Worm (Caenorhabditis elegans) whole organism, young adult: ENCODE data around the gene R74.2.

Experiments used
- B0336.3 ChIP-seq: fragments of 200-800 bp; sonication (Bioruptor generic); IDR thresholded peaks from 2 replicates; pipeline ENCODE4 v1.3.6; 2022; ENCODE audit warnings: missing genetic modification characterization, missing compliant biosample characterization
- C17E4.6 ChIP-seq: fragments of 200-800 bp; sonication (Bioruptor generic); IDR thresholded peaks from 2 replicates; pipeline ENCODE4 v1.3.6; 2022; ENCODE audit warnings: missing genetic modification reagents, missing genetic modification characterization, missing compliant biosample characterization
- D2030.7 ChIP-seq: fragments of 200-800 bp; sonication (Bioruptor generic); IDR thresholded peaks from 2 replicates; pipeline ENCODE4 v1.3.6; 2022; ENCODE audit warnings: missing genetic modification reagents, missing genetic modification characterization, missing compliant biosample characterization
- F22D6.2 ChIP-seq: sonication (generic microtip); optimal IDR thresholded peaks from 2 replicates; lab custom pipeline; 2016; ENCODE audit warnings: mild to moderate bottlenecking, missing genetic modification characterization, missing compliant biosample characterization
- F23B12.7 ChIP-seq: sonication (generic microtip); optimal IDR thresholded peaks from 2 replicates; lab custom pipeline; 2017; ENCODE audit warnings: missing genetic modification characterization, mild to moderate bottlenecking, missing compliant biosample characterization, antibody characterized with exemption, moderate library complexity; ENCODE audit not compliant: insufficient read depth
- F39B2.1 ChIP-seq: fragments of 200-800 bp; sonication (Bioruptor generic); IDR thresholded peaks from 2 replicates; pipeline ENCODE4 v1.3.6; 2022; ENCODE audit warnings: missing genetic modification reagents, missing genetic modification characterization, missing compliant biosample characterization
- T07F8.4 ChIP-seq: sonication (generic microtip); optimal IDR thresholded peaks from 2 replicates; lab custom pipeline; 2016; ENCODE audit warnings: mild to moderate bottlenecking, missing genetic modification characterization, moderate library complexity, missing compliant biosample characterization
- T26A5.8 ChIP-seq: sonication (generic microtip); optimal IDR thresholded peaks from 2 replicates; lab custom pipeline; 2016; ENCODE audit warnings: missing genetic modification characterization, missing compliant biosample characterization
- Y53F4B.3 ChIP-seq: fragments of 200-800 bp; sonication (Bioruptor generic); IDR thresholded peaks from 2 replicates; pipeline ENCODE4 v1.3.6; 2022; ENCODE audit warnings: missing genetic modification reagents, missing genetic modification characterization, missing compliant biosample characterization
- Y67H2A.10 ChIP-seq: fragments of 200-800 bp; sonication (Bioruptor generic); conservative IDR thresholded peaks from 2 replicates; pipeline ENCODE4 v1.3.6; 2022; ENCODE audit warnings: missing genetic modification reagents, missing genetic modification characterization, missing compliant biosample characterization
- Y95B8A.8 ChIP-seq: fragments of 200-800 bp; sonication (Bioruptor generic); IDR thresholded peaks from 2 replicates; pipeline ENCODE4 v1.3.6; 2022; ENCODE audit warnings: missing genetic modification reagents, missing genetic modification characterization, missing compliant biosample characterization
- ama-1 ChIP-seq, 3 experiments: fragments of 150-350 bp in 1 of 3; sonication (generic microtip) in 2 of 3; optimal IDR thresholded peaks; 2 replicates each; lab custom pipeline; 2014 to 2018; ENCODE audit warnings: missing biosample characterization in 2 of 3, missing genetic modification characterization in 2 of 3, missing genetic modification reagents in 2 of 3
- aptf-2 ChIP-seq: fragments of 200-800 bp; sonication (Bioruptor generic); conservative IDR thresholded peaks from 2 replicates; pipeline ENCODE4 v1.3.6; 2022; ENCODE audit warnings: missing genetic modification reagents, missing genetic modification characterization, missing compliant biosample characterization
- bed-1 ChIP-seq: fragments of 200-800 bp; sonication (Bioruptor generic); IDR thresholded peaks from 2 replicates; pipeline ENCODE4 v1.3.6; 2022; ENCODE audit warnings: missing genetic modification reagents, missing genetic modification characterization, missing compliant biosample characterization
- ceh-27 ChIP-seq: fragments of 200-800 bp; sonication (Bioruptor generic); optimal IDR thresholded peaks from 2 replicates; lab custom pipeline; 2018; ENCODE audit warnings: mild to moderate bottlenecking, missing genetic modification characterization, moderate library complexity, missing compliant biosample characterization
- die-1 ChIP-seq: sonication (generic microtip); optimal IDR thresholded peaks from 2 replicates; lab custom pipeline; 2016; ENCODE audit warnings: missing genotype, mild to moderate bottlenecking, missing genetic modification characterization, missing compliant biosample characterization
- dox-1 ChIP-seq: fragments of 200-800 bp; sonication (Bioruptor generic); IDR thresholded peaks from 2 replicates; pipeline ENCODE4 v1.3.6; 2022; ENCODE audit warnings: missing genetic modification reagents, missing genetic modification characterization, missing compliant biosample characterization
- dpl-1 ChIP-seq: fragments of 150-350 bp; optimal IDR thresholded peaks from 2 replicates; lab custom pipeline; 2014; ENCODE audit warnings: missing biosample characterization, missing genetic modification reagents, missing genetic modification characterization
- efl-1 ChIP-seq: fragments of 150-350 bp; optimal IDR thresholded peaks from 2 replicates; lab custom pipeline; 2014; ENCODE audit warnings: missing biosample characterization, missing genetic modification reagents, missing genetic modification characterization
- ekl-4 ChIP-seq: fragments of 200-800 bp; sonication (Bioruptor generic); IDR thresholded peaks from 2 replicates; pipeline ENCODE4 v1.3.6; 2022; ENCODE audit warnings: missing genetic modification reagents, missing genetic modification characterization, missing compliant biosample characterization
- hlh-26 ChIP-seq: fragments of 200-800 bp; sonication (Bioruptor generic); conservative IDR thresholded peaks from 2 replicates; pipeline ENCODE4 v1.3.6; 2022; ENCODE audit warnings: missing genetic modification reagents, missing genetic modification characterization, missing compliant biosample characterization
- hrde-1 ChIP-seq: sonication (generic microtip); optimal IDR thresholded peaks from 2 replicates; lab custom pipeline; 2016; ENCODE audit warnings: missing genetic modification characterization, mild to moderate bottlenecking, missing compliant biosample characterization, moderate library complexity, missing genotype, missing genetic modification reagents, borderline replicate concordance
- let-526 ChIP-seq: fragments of 200-800 bp; sonication (Bioruptor generic); IDR thresholded peaks from 2 replicates; pipeline ENCODE4 v1.3.6; 2022; ENCODE audit warnings: missing genetic modification reagents, missing genetic modification characterization, missing compliant biosample characterization
- lin-26 ChIP-seq: fragments of 200-800 bp; sonication (Bioruptor generic); IDR thresholded peaks from 2 replicates; pipeline ENCODE4 v1.3.6; 2022; ENCODE audit warnings: missing genetic modification reagents, missing genetic modification characterization, missing compliant biosample characterization
- lin-40 ChIP-seq: sonication (generic microtip); optimal IDR thresholded peaks from 2 replicates; lab custom pipeline; 2016; ENCODE audit warnings: missing genetic modification characterization, mild to moderate bottlenecking, missing compliant biosample characterization, missing genotype, missing genetic modification reagents
- madf-6 ChIP-seq: fragments of 200-800 bp; sonication (Bioruptor generic); IDR thresholded peaks from 2 replicates; pipeline ENCODE4 v1.3.6; 2022; ENCODE audit warnings: missing genetic modification reagents, missing genetic modification characterization, missing compliant biosample characterization
- madf-8 ChIP-seq: fragments of 200-800 bp; sonication (Bioruptor generic); conservative IDR thresholded peaks from 2 replicates; pipeline ENCODE4 v1.3.6; 2022; ENCODE audit warnings: missing genetic modification reagents, missing genetic modification characterization, missing compliant biosample characterization
- mcd-1 ChIP-seq: fragments of 200-800 bp; sonication (Bioruptor generic); IDR thresholded peaks from 2 replicates; pipeline ENCODE4 v1.3.6; 2022; ENCODE audit warnings: missing genetic modification reagents, missing genetic modification characterization, missing compliant biosample characterization
- nfya-1 ChIP-seq: sonication (generic microtip); optimal IDR thresholded peaks from 2 replicates; lab custom pipeline; 2017; ENCODE audit warnings: antibody characterized with exemption, missing compliant biosample characterization, missing genetic modification characterization, borderline replicate concordance; ENCODE audit not compliant: insufficient read depth
- nfyb-1 ChIP-seq: fragments of 200-800 bp; sonication (Bioruptor generic); IDR thresholded peaks from 2 replicates; pipeline ENCODE4 v1.3.6; 2022; ENCODE audit warnings: missing genetic modification reagents, missing genetic modification characterization, missing compliant biosample characterization
- nhr-120 ChIP-seq: fragments of 200-800 bp; sonication (Bioruptor generic); IDR thresholded peaks from 2 replicates; pipeline ENCODE4 v1.3.6; 2022; ENCODE audit warnings: missing genetic modification characterization, missing compliant biosample characterization
- nhr-27 ChIP-seq: fragments of 200-800 bp; sonication (Bioruptor generic); optimal IDR thresholded peaks from 2 replicates; lab custom pipeline; 2018; ENCODE audit warnings: mild to moderate bottlenecking, missing genetic modification characterization, moderate library complexity, missing compliant biosample characterization
- nhr-80 ChIP-seq: sonication (generic microtip); optimal IDR thresholded peaks from 2 replicates; lab custom pipeline; 2016; ENCODE audit warnings: missing genetic modification characterization, missing compliant biosample characterization
- nhr-90 ChIP-seq: sonication (generic microtip); optimal IDR thresholded peaks from 2 replicates; lab custom pipeline; 2016; ENCODE audit warnings: missing genotype, mild to moderate bottlenecking, missing genetic modification characterization, missing compliant biosample characterization
- rec-8 ChIP-seq, 2 experiments: sonication (generic microtip); optimal IDR thresholded peaks; 2 replicates each; lab custom pipeline; 2016; ENCODE audit warnings: mild to moderate bottlenecking in 2 of 2, missing genetic modification characterization in 2 of 2, missing genetic modification reagents in 2 of 2, missing genotype in 2 of 2, missing biosample characterization in 1 of 2, missing compliant biosample characterization in 1 of 2, moderate library complexity in 1 of 2
- repo-1 ChIP-seq: sonication (generic microtip); optimal IDR thresholded peaks from 2 replicates; lab custom pipeline; 2017; ENCODE audit warnings: mild to moderate bottlenecking, missing genetic modification characterization, missing compliant biosample characterization
- sdz-38 ChIP-seq: sonication (generic microtip); optimal IDR thresholded peaks from 2 replicates; lab custom pipeline; 2016; ENCODE audit warnings: missing genotype, missing genetic modification characterization, missing compliant biosample characterization
- somi-1 ChIP-seq: fragments of 200-800 bp; sonication (Bioruptor generic); optimal IDR thresholded peaks from 2 replicates; lab custom pipeline; 2018; ENCODE audit warnings: mild to moderate bottlenecking, missing genetic modification characterization, missing compliant biosample characterization
- sptf-2 ChIP-seq: fragments of 200-800 bp; sonication (Bioruptor generic); optimal IDR thresholded peaks from 2 replicates; lab custom pipeline; 2018; ENCODE audit warnings: mild to moderate bottlenecking, missing genetic modification characterization, missing compliant biosample characterization
- tlf-1 ChIP-seq: fragments of 200-800 bp; sonication (Bioruptor generic); optimal IDR thresholded peaks from 2 replicates; lab custom pipeline; 2018; ENCODE audit warnings: mild to moderate bottlenecking, missing genetic modification characterization, missing compliant biosample characterization
- zfh-2 ChIP-seq: fragments of 200-800 bp; sonication (Bioruptor generic); conservative IDR thresholded peaks from 2 replicates; pipeline ENCODE4 v1.3.6; 2022; ENCODE audit warnings: missing genetic modification reagents, missing genetic modification characterization, missing compliant biosample characterization
- ztf-26 ChIP-seq: sonication (generic microtip); optimal IDR thresholded peaks from 2 replicates; lab custom pipeline; 2017; ENCODE audit warnings: missing genetic modification characterization, missing compliant biosample characterization
- ztf-3 ChIP-seq: fragments of 200-800 bp; sonication (Bioruptor generic); optimal IDR thresholded peaks from 2 replicates; lab custom pipeline; 2018; ENCODE audit warnings: mild to moderate bottlenecking, missing genetic modification characterization, missing compliant biosample characterization
- ztf-6 ChIP-seq: fragments of 200-800 bp; sonication (Bioruptor generic); IDR thresholded peaks from 2 replicates; pipeline ENCODE4 v1.3.6; 2022; ENCODE audit warnings: missing genetic modification reagents, missing genetic modification characterization, missing compliant biosample characterization

R74.2 gene

ce11 chrIII:4166745-4167144, 21.2 kb upstream of the R74.2 start, which contains the start of gene rnf-5:
TSS of gene rnf-5 (minus strand) at chrIII:4166845.
- no peak for TF ChIP-seq F22D6.2 (tag; lab: Kevin White, UChicago)
- no peak for TF ChIP-seq repo-1 (tag; lab: Kevin White, UChicago)
- TF ChIP-seq lin-26, result no peak
- TF ChIP-seq ztf-3 (GFP tag; lab: Kevin White, UChicago), result no peak
- no peak for TF ChIP-seq F39B2.1
- no peak for TF ChIP-seq Y67H2A.10 (GFP tag; lab: Robert Waterston, UW)
- no peak for TF ChIP-seq D2030.7 (GFP tag; lab: Robert Waterston, UW)
- no peak for TF ChIP-seq let-526 (GFP tag; lab: Robert Waterston, UW)
- no peak for TF ChIP-seq efl-1

ce11 chrIII:4168665-4169064, 19.3 kb upstream of the R74.2 start, which contains the start of gene ccdc-55:
TSS of gene ccdc-55 (minus strand) at chrIII:4168765.
- TF ChIP-seq Y95B8A.8 (GFP tag; lab: Robert Waterston, UW) (no peak), repo-1 (tag; lab: Kevin White, UChicago) (no peak), nfya-1 (tag; lab: Kevin White, UChicago) (no peak), nhr-80 (tag; lab: Kevin White, UChicago) (no peak), nhr-27 (tag; lab: Kevin White, UChicago) (no peak), B0336.3 (GFP tag; lab: Robert Waterston, UW) (no peak), aptf-2 (GFP tag; lab: Robert Waterston, UW) (no peak), somi-1 (GFP tag; lab: Kevin White, UChicago) (no peak)

- peak; percentile 38 for TF ChIP-seq madf-8 (GFP tag; lab: Robert Waterston, UW)
- peak; percentile 46 for TF ChIP-seq lin-40
- no peak for TF ChIP-seq hlh-26 (GFP tag; lab: Robert Waterston, UW)
- peak; percentile 50 for TF ChIP-seq die-1 (tag; lab: Kevin White, UChicago)
- no peak for TF ChIP-seq ztf-3 (GFP tag; lab: Kevin White, UChicago)
- TF ChIP-seq sdz-38 (tag; lab: Kevin White, UChicago), result no peak
- no peak for TF ChIP-seq ceh-27
- TF ChIP-seq T07F8.4 (tag; lab: Kevin White, UChicago), result peak; percentile 15
- TF ChIP-seq ztf-26 (tag; lab: Kevin White, UChicago), result no peak
- TF ChIP-seq hrde-1 (tag; lab: Kevin White, UChicago), result peak; percentile 66
- no peak for TF ChIP-seq nhr-90
- peak; percentile 82 for TF ChIP-seq madf-6 (GFP tag; lab: Robert Waterston, UW)
- no peak for TF ChIP-seq ztf-6 (GFP tag; lab: Robert Waterston, UW)
- peak; percentile 77; the same call in 1 of the 2 replicates for TF ChIP-seq nfyb-1
- TF ChIP-seq ama-1 (optimal IDR thresholded peaks at IDR 0.05; lab: Kevin White, UChicago), result no peak
- peak in 1 of 2 experiments; percentile 62 for TF ChIP-seq ama-1 (GFP tag; optimal IDR thresholded peaks at IDR 0.05; lab: Kevin White, UChicago)
- peak; percentile 4 for TF ChIP-seq repo-1 (tag; lab: Kevin White, UChicago)
- TF ChIP-seq Y53F4B.3 (GFP tag; lab: Robert Waterston, UW), result no peak
- TF ChIP-seq rec-8 (tag; optimal IDR thresholded peaks at IDR 0.05; lab: Kevin White, UChicago), result peak; percentile 51 to 75
- TF ChIP-seq mcd-1 (GFP tag; lab: Robert Waterston, UW), result peak; percentile 75
- no peak for TF ChIP-seq nhr-27 (tag; lab: Kevin White, UChicago)
- TF ChIP-seq sptf-2 (GFP tag; lab: Kevin White, UChicago), result no peak
- TF ChIP-seq dox-1 (GFP tag; lab: Robert Waterston, UW), result peak; percentile 68; the same call in 1 of the 2 replicates
- no peak for TF ChIP-seq bed-1 (GFP tag; lab: Robert Waterston, UW)
- TF ChIP-seq lin-26, result peak; percentile 49; the same call in 1 of the 2 replicates
- TF ChIP-seq T26A5.8 (tag; lab: Kevin White, UChicago), result no peak
- no peak for TF ChIP-seq zfh-2 (GFP tag; lab: Robert Waterston, UW)
- peak; percentile 60; the same call in 1 of the 2 replicates for TF ChIP-seq ekl-4 (GFP tag; lab: Robert Waterston, UW)
- TF ChIP-seq tlf-1 (GFP tag; lab: Kevin White, UChicago), result peak; percentile 38
- no peak for TF ChIP-seq C17E4.6 (GFP tag; lab: Robert Waterston, UW)
- peak; percentile 67 for TF ChIP-seq F23B12.7
- no peak for TF ChIP-seq dpl-1
- no peak for TF ChIP-seq nhr-120 (GFP tag; lab: Robert Waterston, UW)
Measured at ce11 chrIII:4170903-4171377, 17.0 kb upstream of the R74.2 start, which contains the start of the genes rnf-121 and C16C10.4. TSS of gene rnf-121 (minus strand) at chrIII:4170953. TSS of gene C16C10.4 (plus strand) at chrIII:4171336.
